Worm (Caenorhabditis elegans) whole organism, L4 larva: ENCODE results near the gene sre-11.

Experiments used
- ZK546.5 ChIP-seq, 2 experiments: sonication (generic microtip); optimal IDR thresholded peaks; 2 replicates each; lab custom pipeline; 2017; ENCODE audit warnings: missing biosample characterization in 2 of 2, missing genetic modification characterization in 2 of 2
- fkh-10 ChIP-seq: fragments of 150-350 bp; optimal IDR thresholded peaks from 2 replicates; lab custom pipeline; 2014; ENCODE audit warnings: missing biosample characterization, missing genetic modification reagents, missing genetic modification characterization

DNA sequence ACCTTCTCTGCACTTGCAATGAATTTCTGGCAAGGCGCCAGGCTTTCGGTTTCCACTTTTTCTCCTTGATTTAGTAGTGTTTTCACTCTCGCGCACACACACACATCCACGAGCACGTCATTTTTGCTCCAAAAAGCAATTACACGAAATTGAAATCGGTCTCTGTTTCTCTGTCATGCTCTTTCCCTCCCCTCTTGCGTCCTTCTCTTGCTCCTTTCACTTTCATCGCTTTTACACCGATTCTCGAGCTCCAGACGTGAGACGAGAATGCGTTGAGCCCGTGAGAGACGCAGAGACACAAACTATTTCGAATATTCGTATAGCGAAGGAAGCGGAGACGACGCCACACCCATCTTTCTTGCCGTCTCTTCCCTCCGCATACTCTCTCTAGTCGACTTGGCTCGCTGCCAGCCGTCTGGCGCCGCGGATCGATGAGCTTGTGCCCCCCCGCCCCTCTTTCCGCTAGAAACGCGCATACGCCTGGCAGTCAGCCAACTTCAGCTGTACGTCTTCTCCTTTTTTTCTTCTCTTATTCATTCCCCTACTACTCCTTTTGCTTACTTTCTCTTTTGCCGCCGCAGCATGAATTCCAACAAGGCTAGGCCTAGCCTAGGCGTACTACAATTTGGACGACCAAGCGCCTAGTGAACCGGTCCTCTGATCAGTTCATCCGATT lies 44.4 kb upstream of the sre-11 start:
- peak; percentile 73 for TF ChIP-seq fkh-10
- no peak for TF ChIP-seq ZK546.5 (tag; optimal IDR thresholded peaks at IDR 0.05; lab: Kevin White, UChicago)
